Worm (Caenorhabditis elegans) whole organism, young adult: ENCODE measurements around the gene Y43F8C.7.

Experiments
- B0019.2 ChIP-seq: fragments of 200-800 bp; sonication (Bioruptor generic); conservative IDR thresholded peaks from 2 replicates; pipeline ENCODE4 v1.3.6; 2022; ENCODE audit warnings: missing genetic modification reagents, missing genetic modification characterization, missing compliant biosample characterization
- B0261.1 ChIP-seq: sonication (generic microtip); optimal IDR thresholded peaks from 2 replicates; lab custom pipeline; 2016; ENCODE audit warnings: mild to moderate bottlenecking, missing genetic modification characterization, moderate library complexity, missing compliant biosample characterization
- T26A5.8 ChIP-seq: sonication (generic microtip); optimal IDR thresholded peaks from 2 replicates; lab custom pipeline; 2016; ENCODE audit warnings: missing genetic modification characterization, missing compliant biosample characterization
- Y53G8AR.9 ChIP-seq: fragments of 200-800 bp; sonication (Bioruptor generic); conservative IDR thresholded peaks from 2 replicates; pipeline ENCODE4 v1.3.6; 2022; ENCODE audit warnings: missing genetic modification reagents, missing genetic modification characterization, missing compliant biosample characterization
- ccch-3 ChIP-seq: fragments of 200-800 bp; sonication (Bioruptor generic); optimal IDR thresholded peaks from 2 replicates; lab custom pipeline; 2018; ENCODE audit warnings: mild to moderate bottlenecking, missing genetic modification characterization, missing compliant biosample characterization
- cebp-1 ChIP-seq, 2 experiments: fragments of 200-800 bp in 1 of 2; sonication (Bioruptor generic) in 1 of 2; sonication (generic microtip) in 1 of 2; IDR thresholded peaks in 1 of 2; optimal IDR thresholded peaks in 1 of 2; 2 replicates each; pipeline versions ENCODE4 v1.3.6 to Lab custom; 2017 to 2022; ENCODE audit warnings: missing compliant biosample characterization in 2 of 2, missing genetic modification characterization in 2 of 2, mild to moderate bottlenecking in 1 of 2, missing genetic modification reagents in 1 of 2, moderate library complexity in 1 of 2
- egl-44 ChIP-seq: fragments of 200-800 bp; sonication (Bioruptor generic); IDR thresholded peaks from 2 replicates; pipeline ENCODE4 v1.3.6; 2022; ENCODE audit warnings: missing genetic modification reagents, missing genetic modification characterization, missing compliant biosample characterization
- hmg-1.2 ChIP-seq: fragments of 200-800 bp; sonication (Bioruptor generic); IDR thresholded peaks from 2 replicates; pipeline ENCODE4 v1.3.6; 2022; ENCODE audit warnings: missing genetic modification reagents, missing genetic modification characterization, missing compliant biosample characterization
- lag-1 ChIP-seq: fragments of 200-800 bp; sonication (Bioruptor generic); IDR thresholded peaks from 2 replicates; pipeline ENCODE4 v1.3.6; 2022; ENCODE audit warnings: missing genetic modification reagents, missing genetic modification characterization, missing compliant biosample characterization
- let-607 ChIP-seq, 2 experiments: fragments of 200-800 bp in 1 of 2; sonication (Bioruptor generic) in 1 of 2; sonication (generic microtip) in 1 of 2; optimal IDR thresholded peaks; 2 replicates each; lab custom pipeline; 2016 to 2018; ENCODE audit warnings: mild to moderate bottlenecking in 2 of 2, missing compliant biosample characterization in 2 of 2, missing genetic modification characterization in 2 of 2, moderate library complexity in 2 of 2, missing genotype in 1 of 2
- lin-54 ChIP-seq: fragments of 200-800 bp; sonication (Bioruptor generic); optimal IDR thresholded peaks from 2 replicates; lab custom pipeline; 2018; ENCODE audit warnings: mild to moderate bottlenecking, missing genetic modification characterization, missing compliant biosample characterization
- madf-10 ChIP-seq: sonication (generic microtip); optimal IDR thresholded peaks from 2 replicates; lab custom pipeline; 2016; ENCODE audit warnings: mild to moderate bottlenecking, missing genetic modification characterization, missing compliant biosample characterization
- mcd-1 ChIP-seq: fragments of 200-800 bp; sonication (Bioruptor generic); IDR thresholded peaks from 2 replicates; pipeline ENCODE4 v1.3.6; 2022; ENCODE audit warnings: missing genetic modification reagents, missing genetic modification characterization, missing compliant biosample characterization
- mel-28 ChIP-seq: sonication (generic microtip); optimal IDR thresholded peaks from 2 replicates; lab custom pipeline; 2016; ENCODE audit warnings: borderline replicate concordance, mild to moderate bottlenecking, missing genetic modification characterization, missing compliant biosample characterization
- nfyb-1 ChIP-seq: fragments of 200-800 bp; sonication (Bioruptor generic); IDR thresholded peaks from 2 replicates; pipeline ENCODE4 v1.3.6; 2022; ENCODE audit warnings: missing genetic modification reagents, missing genetic modification characterization, missing compliant biosample characterization
- nhr-179 ChIP-seq: sonication (generic microtip); optimal IDR thresholded peaks from 2 replicates; lab custom pipeline; 2016; ENCODE audit warnings: mild to moderate bottlenecking, missing genetic modification characterization, missing compliant biosample characterization
- nhr-27 ChIP-seq: fragments of 200-800 bp; sonication (Bioruptor generic); optimal IDR thresholded peaks from 2 replicates; lab custom pipeline; 2018; ENCODE audit warnings: mild to moderate bottlenecking, missing genetic modification characterization, moderate library complexity, missing compliant biosample characterization
- nhr-80 ChIP-seq: sonication (generic microtip); optimal IDR thresholded peaks from 2 replicates; lab custom pipeline; 2016; ENCODE audit warnings: missing genetic modification characterization, missing compliant biosample characterization
- rcor-1 ChIP-seq: fragments of 200-800 bp; sonication (Bioruptor generic); IDR thresholded peaks from 2 replicates; pipeline ENCODE4 v1.3.6; 2022; ENCODE audit warnings: missing genetic modification reagents, missing genetic modification characterization, missing compliant biosample characterization
- rpc-1 ChIP-seq, 2 experiments: fragments of 150-350 bp in 1 of 2; sonication (generic microtip) in 1 of 2; optimal IDR thresholded peaks; 2 replicates each; lab custom pipeline; 2014 to 2018; ENCODE audit warnings: missing biosample characterization in 1 of 2, missing genetic modification characterization in 1 of 2, missing genetic modification reagents in 1 of 2, missing genotype in 1 of 2
- snpc-1.3 ChIP-seq: sonication (generic microtip); optimal IDR thresholded peaks from 2 replicates; lab custom pipeline; 2017; ENCODE audit warnings: missing genetic modification characterization, mild to moderate bottlenecking, missing compliant biosample characterization, antibody characterized with exemption, moderate library complexity, missing genotype, missing genetic modification reagents; ENCODE audit not compliant: insufficient read depth
- somi-1 ChIP-seq: fragments of 200-800 bp; sonication (Bioruptor generic); optimal IDR thresholded peaks from 2 replicates; lab custom pipeline; 2018; ENCODE audit warnings: mild to moderate bottlenecking, missing genetic modification characterization, missing compliant biosample characterization
- sptf-2 ChIP-seq: fragments of 200-800 bp; sonication (Bioruptor generic); optimal IDR thresholded peaks from 2 replicates; lab custom pipeline; 2018; ENCODE audit warnings: mild to moderate bottlenecking, missing genetic modification characterization, missing compliant biosample characterization
- tbp1 ChIP-seq: fragments of 200-800 bp; sonication (Bioruptor generic); optimal IDR thresholded peaks from 2 replicates; lab custom pipeline; 2018; ENCODE audit warnings: mild to moderate bottlenecking, missing genetic modification characterization, missing compliant biosample characterization
- zfh-2 ChIP-seq: fragments of 200-800 bp; sonication (Bioruptor generic); conservative IDR thresholded peaks from 2 replicates; pipeline ENCODE4 v1.3.6; 2022; ENCODE audit warnings: missing genetic modification reagents, missing genetic modification characterization, missing compliant biosample characterization
- ztf-3 ChIP-seq: fragments of 200-800 bp; sonication (Bioruptor generic); optimal IDR thresholded peaks from 2 replicates; lab custom pipeline; 2018; ENCODE audit warnings: mild to moderate bottlenecking, missing genetic modification characterization, missing compliant biosample characterization

Gene Y43F8C.7

ce11 chrV:19672357-19672756 lies 28.5 kb upstream of the Y43F8C.7 start:
- TF ChIP-seq nhr-80 (tag; lab: Kevin White, UChicago) (peak; percentile 86), egl-44 (no peak), cebp-1 (GFP tag; IDR thresholded peaks at IDR 0.05; lab: Robert Waterston, UW) (no peak), cebp-1 (tag; optimal IDR thresholded peaks at IDR 0.05; lab: Kevin White, UChicago) (peak; percentile 83)
- TF ChIP-seq, all 124 proteins: peak for 2

DNA sequence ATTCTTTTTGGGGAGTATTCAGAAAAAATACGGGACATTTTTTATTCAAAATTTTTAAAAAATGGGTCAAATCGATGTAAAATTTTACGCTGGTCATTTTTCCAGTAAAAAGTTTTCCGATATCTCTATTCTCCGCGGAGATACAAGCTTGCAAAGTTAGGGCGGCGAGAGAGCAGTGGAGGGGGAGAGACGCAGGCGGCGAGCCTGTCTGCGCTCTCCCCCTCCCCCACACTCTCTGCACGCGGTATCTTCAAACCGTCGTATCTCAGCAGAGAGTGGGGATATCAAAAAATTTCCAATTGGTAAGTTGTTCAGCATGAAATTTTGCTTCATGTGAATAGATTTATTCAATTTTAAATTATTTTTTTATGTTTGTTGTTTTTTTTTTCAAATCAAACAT lies 28.0 kb upstream of the Y43F8C.7 start:
- TF ChIP-seq somi-1 (GFP tag; lab: Kevin White, UChicago): no peak
- TF ChIP-seq hmg-1.2 (GFP tag; lab: Robert Waterston, UW): peak; percentile 82
- TF ChIP-seq zfh-2: peak; percentile 58; the same call in 1 of the 2 replicates
- no peak for TF ChIP-seq ztf-3 (GFP tag; lab: Kevin White, UChicago)

ce11 chrV:19670866-19671265 lies 27.0 kb upstream of the Y43F8C.7 start:
- TF ChIP-seq tbp1 (peak; percentile 76), rpc-1 (optimal IDR thresholded peaks at IDR 0.05; lab: Kevin White, UChicago) (peak; percentile 7), rpc-1 (tag; optimal IDR thresholded peaks at IDR 0.05; lab: Kevin White, UChicago) (peak; percentile 64), B0261.1 (tag; lab: Kevin White, UChicago) (peak; percentile 40), mel-28 (tag; lab: Kevin White, UChicago) (no peak)

DNA sequence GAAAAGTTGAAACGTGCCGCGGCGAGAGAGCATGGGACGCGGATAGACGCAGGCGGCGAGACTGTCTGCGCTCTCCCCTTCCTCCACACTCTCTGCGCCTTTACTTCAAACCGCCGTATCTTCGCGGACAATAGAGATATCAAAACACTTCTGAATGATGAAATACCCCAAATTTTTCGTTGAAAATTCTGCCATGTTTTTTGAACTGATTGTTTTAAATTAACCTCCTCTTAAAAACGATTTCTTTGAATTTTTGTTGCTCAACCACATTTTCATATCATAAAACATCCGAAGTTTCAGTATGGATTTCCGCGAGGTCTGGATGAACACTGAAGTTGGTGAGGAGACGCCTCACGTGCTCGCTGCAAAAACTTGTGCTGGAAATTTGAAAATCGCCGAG lies 26.1 kb upstream of the Y43F8C.7 start, which contains the start of gene Y43F8C.11:
Gene Y43F8C.11, plus strand, starts transcription at position 301 of the 400 bp plus-strand sequence.
- TF ChIP-seq zfh-2 (0 out of 2 replicates have a peak, but pooled peaks have one; percentile 26), lin-54 (GFP tag; lab: Kevin White, UChicago) (no peak), nhr-27 (tag; lab: Kevin White, UChicago) (no peak), B0019.2 (GFP tag; lab: Robert Waterston, UW) (no peak), nfyb-1 (GFP tag; lab: Robert Waterston, UW) (no peak), rpc-1 (optimal IDR thresholded peaks at IDR 0.05; lab: Kevin White, UChicago) (no peak), rpc-1 (tag; optimal IDR thresholded peaks at IDR 0.05; lab: Kevin White, UChicago) (no peak), nhr-179 (tag; lab: Kevin White, UChicago) (no peak), Y53G8AR.9 (GFP tag; lab: Robert Waterston, UW) (no peak), mcd-1 (GFP tag; lab: Robert Waterston, UW) (no peak), somi-1 (GFP tag; lab: Kevin White, UChicago) (no peak), lag-1 (GFP tag; lab: Robert Waterston, UW) (no peak), ccch-3 (GFP tag; lab: Kevin White, UChicago) (no peak), rcor-1 (GFP tag; lab: Robert Waterston, UW) (no peak), B0261.1 (tag; lab: Kevin White, UChicago) (no peak), hmg-1.2 (GFP tag; lab: Robert Waterston, UW) (peak; percentile 29)

DNA sequence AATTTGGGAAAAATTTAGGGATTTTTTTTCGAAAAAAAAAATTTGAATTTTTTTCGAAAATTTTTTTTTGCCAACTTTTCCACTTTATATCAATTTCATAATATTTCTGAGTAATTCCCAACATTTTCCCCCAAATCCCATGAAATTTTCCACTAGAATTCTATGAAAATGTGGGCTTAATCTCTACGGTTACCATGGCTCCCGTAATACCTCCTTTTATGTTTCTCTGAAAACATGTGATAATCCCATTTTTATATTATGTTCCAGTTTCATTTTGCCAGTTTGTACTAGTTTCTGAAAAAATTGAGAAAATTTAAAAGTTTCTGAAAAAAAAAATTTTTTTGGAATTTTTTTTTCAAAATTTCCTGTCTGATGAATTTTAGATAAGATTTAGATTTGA lies 24.4 kb upstream of the Y43F8C.7 start:
- no peak for TF ChIP-seq let-607 (tag; optimal IDR thresholded peaks at IDR 0.05; lab: Kevin White, UChicago)
- no peak for TF ChIP-seq snpc-1.3 (tag; lab: Kevin White, UChicago)

- TF ChIP-seq rpc-1 (optimal IDR thresholded peaks at IDR 0.05; lab: Kevin White, UChicago) (peak; percentile 29), rpc-1 (tag; optimal IDR thresholded peaks at IDR 0.05; lab: Kevin White, UChicago) (peak; percentile 66), B0261.1 (tag; lab: Kevin White, UChicago) (peak; percentile 35), tbp1 (peak; percentile 74), sptf-2 (GFP tag; lab: Kevin White, UChicago) (no peak)
Measured at ce11 chrV:19667716-19668115, 23.9 kb upstream of the Y43F8C.7 start.

ce11 chrV:19666308-19666707 lies 22.5 kb upstream of the Y43F8C.7 start:
- no peak for TF ChIP-seq Y53G8AR.9 (GFP tag; lab: Robert Waterston, UW)
- no peak for TF ChIP-seq T26A5.8
- TF ChIP-seq madf-10 (tag; lab: Kevin White, UChicago): no peak
- TF ChIP-seq hmg-1.2 (GFP tag; lab: Robert Waterston, UW): peak; percentile 26; the same call in 1 of the 2 replicates
- TF ChIP-seq, all 124 proteins: peak for 1
